Fruit fly (Drosophila melanogaster) Kc167 (cell line): ENCODE data around the gene Fip1.

Source experiments
- Myc ChIP-seq: fragments of >200 bp; optimal IDR thresholded peaks from 2 replicates; lab custom pipeline; 2017; ENCODE audit warnings: missing external identifiers
- Sin3A ChIP-seq: fragments of >200 bp; optimal IDR thresholded peaks from 2 replicates; lab custom pipeline; 2018; ENCODE audit warnings: missing external identifiers
- h ChIP-seq: fragments of >200 bp; optimal IDR thresholded peaks from 3 replicates; lab custom pipeline; 2018; ENCODE audit warnings: missing external identifiers
- insv ChIP-seq: fragments of >200 bp; optimal IDR thresholded peaks from 3 replicates; lab custom pipeline; 2018; ENCODE audit warnings: missing external identifiers
- psq ChIP-seq: fragments of >200 bp; optimal IDR thresholded peaks from 2 replicates; lab custom pipeline; 2017; ENCODE audit warnings: missing external identifiers
- ttk ChIP-seq: sonication (Bioruptor generic); optimal IDR thresholded peaks from 2 replicates; lab custom pipeline; 2017; ENCODE audit warnings: missing external identifiers

DNA sequence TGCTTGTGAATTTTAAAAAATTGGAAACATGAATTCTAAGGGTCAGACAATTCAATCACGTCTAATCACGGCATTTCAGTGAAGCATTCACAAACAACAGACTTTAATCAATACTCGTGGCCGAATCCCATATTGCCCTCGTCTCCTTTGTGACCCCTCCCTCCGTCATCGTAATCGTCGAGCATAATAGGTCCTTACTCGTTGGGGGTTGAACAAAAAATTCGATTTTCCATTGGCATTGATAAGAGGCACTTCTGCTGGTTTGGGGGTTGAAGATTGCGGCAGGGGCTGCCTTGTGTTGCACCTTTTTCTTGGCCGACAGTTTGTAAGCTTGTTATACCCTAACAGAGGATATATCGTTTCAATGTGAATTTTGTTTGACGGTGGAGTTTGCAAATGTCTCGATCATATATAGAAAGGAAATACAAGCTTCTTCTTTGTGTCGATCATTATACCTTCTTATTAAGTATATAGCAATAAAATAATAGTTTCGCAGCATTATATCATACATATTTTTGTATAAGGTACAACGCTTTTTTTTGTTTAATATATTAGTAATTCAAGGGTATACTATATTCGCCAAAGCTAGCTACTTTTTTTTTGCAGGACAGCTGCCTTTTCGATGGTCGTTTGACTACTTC is 39.5 kb downstream of the Fip1 start:
- no peak for TF ChIP-seq Sin3A (lab: Kevin White, UChicago)
- TF ChIP-seq Myc (lab: Kevin White, UChicago) = no peak
- no peak for TF ChIP-seq ttk (lab: Kevin White, UChicago)
- no peak for TF ChIP-seq psq (lab: Kevin White, UChicago)
- no peak for TF ChIP-seq h (lab: Kevin White, UChicago)
- no peak for TF ChIP-seq insv (lab: Kevin White, UChicago)
